Worm (Caenorhabditis elegans) whole organism, L2 larva: ENCODE results near the gene T16H12.2.

ENCODE experiments used
- C34F6.9 ChIP-seq: fragments of 150-350 bp; optimal IDR thresholded peaks from 2 replicates; lab custom pipeline; 2014; ENCODE audit warnings: missing biosample characterization, missing genetic modification characterization
- F13H6.1 ChIP-seq: sonication (generic microtip); optimal IDR thresholded peaks from 2 replicates; lab custom pipeline; 2016; ENCODE audit warnings: missing genetic modification characterization, missing compliant biosample characterization
- R02D3.7 ChIP-seq: fragments of 150-350 bp; optimal IDR thresholded peaks from 2 replicates; lab custom pipeline; 2014; ENCODE audit warnings: missing biosample characterization, missing genetic modification characterization
- Y55F3AM.14 ChIP-seq: fragments of 200-800 bp; sonication (Bioruptor generic); optimal IDR thresholded peaks from 2 replicates; lab custom pipeline; 2018; ENCODE audit warnings: mild to moderate bottlenecking, missing genetic modification characterization, missing compliant biosample characterization
- ZK546.5 ChIP-seq: sonication (generic microtip); optimal IDR thresholded peaks from 2 replicates; lab custom pipeline; 2017; ENCODE audit warnings: missing biosample characterization, missing genetic modification characterization
- alr-1 ChIP-seq: fragments of 150-350 bp; optimal IDR thresholded peaks from 2 replicates; lab custom pipeline; 2014; ENCODE audit warnings: missing biosample characterization, missing genetic modification characterization
- aly-2 ChIP-seq: fragments of 150-350 bp; optimal IDR thresholded peaks from 2 replicates; lab custom pipeline; 2014; ENCODE audit warnings: missing biosample characterization, missing genetic modification characterization
- ama-1 ChIP-seq: fragments of 150-350 bp; optimal IDR thresholded peaks from 2 replicates; lab custom pipeline; 2018; ENCODE audit warnings: inconsistent platforms
- blmp-1 ChIP-seq: sonication (generic microtip); optimal IDR thresholded peaks from 2 replicates; lab custom pipeline; 2017; ENCODE audit warnings: missing genetic modification characterization, mild to moderate bottlenecking, missing compliant biosample characterization, antibody characterized with exemption, moderate library complexity; ENCODE audit not compliant: insufficient read depth
- dmd-4 ChIP-seq: sonication (generic microtip); optimal IDR thresholded peaks from 2 replicates; lab custom pipeline; 2017; ENCODE audit warnings: missing biosample characterization, missing genetic modification characterization
- egl-27 ChIP-seq: sonication (generic microtip); optimal IDR thresholded peaks from 3 replicates; lab custom pipeline; 2017; ENCODE audit warnings: missing biosample characterization, missing genetic modification reagents, missing genetic modification characterization
- elt-1 ChIP-seq: fragments of 150-350 bp; optimal IDR thresholded peaks from 2 replicates; lab custom pipeline; 2014; ENCODE audit warnings: missing biosample characterization, missing genetic modification characterization
- fos-1 ChIP-seq: fragments of 150-350 bp; optimal IDR thresholded peaks from 2 replicates; lab custom pipeline; 2014; ENCODE audit warnings: missing biosample characterization, missing genetic modification characterization
- lin-11 ChIP-seq: fragments of 150-350 bp; sonication (generic microtip); optimal IDR thresholded peaks from 2 replicates; lab custom pipeline; 2014; ENCODE audit warnings: missing biosample characterization, missing genetic modification characterization, inconsistent platforms, mixed read lengths
- lin-13 ChIP-seq: fragments of 150-350 bp; optimal IDR thresholded peaks from 2 replicates; lab custom pipeline; 2014; ENCODE audit warnings: missing biosample characterization, missing genetic modification reagents, missing genetic modification characterization
- lin-39 ChIP-seq: fragments of 150-350 bp; optimal IDR thresholded peaks from 2 replicates; lab custom pipeline; 2014; ENCODE audit warnings: missing biosample characterization, missing genetic modification reagents, missing genetic modification characterization
- lsy-2 ChIP-seq, 2 experiments: fragments of 150-350 bp in 1 of 2; sonication (generic microtip) in 1 of 2; optimal IDR thresholded peaks; 2 replicates each; lab custom pipeline; 2014 to 2017; ENCODE audit warnings: missing biosample characterization in 2 of 2, missing genetic modification characterization in 2 of 2
- mab-5 ChIP-seq: fragments of 150-350 bp; optimal IDR thresholded peaks from 2 replicates; lab custom pipeline; 2014; ENCODE audit warnings: missing biosample characterization, missing genetic modification characterization
- mdl-1 ChIP-seq, 2 experiments: fragments of 150-350 bp in 1 of 2; sonication (generic microtip) in 1 of 2; optimal IDR thresholded peaks; 2 replicates each; lab custom pipeline; 2017; ENCODE audit warnings: missing biosample characterization in 2 of 2, missing genetic modification characterization in 2 of 2
- nhr-11 ChIP-seq: fragments of 150-350 bp; optimal IDR thresholded peaks from 2 replicates; lab custom pipeline; 2014; ENCODE audit warnings: missing biosample characterization, missing genetic modification characterization
- nhr-12 ChIP-seq: fragments of 150-350 bp; optimal IDR thresholded peaks from 2 replicates; lab custom pipeline; 2014; ENCODE audit warnings: missing biosample characterization, missing genetic modification characterization
- nhr-129 ChIP-seq: fragments of 150-350 bp; optimal IDR thresholded peaks from 2 replicates; lab custom pipeline; 2014; ENCODE audit warnings: missing biosample characterization, missing genetic modification characterization
- nhr-21 ChIP-seq: fragments of 150-350 bp; optimal IDR thresholded peaks from 2 replicates; lab custom pipeline; 2014; ENCODE audit warnings: missing biosample characterization, missing genetic modification characterization
- nhr-23 ChIP-seq: fragments of 150-350 bp; optimal IDR thresholded peaks from 2 replicates; lab custom pipeline; 2014; ENCODE audit warnings: missing biosample characterization, missing genetic modification reagents, missing genetic modification characterization
- nhr-237 ChIP-seq: fragments of 150-350 bp; optimal IDR thresholded peaks from 2 replicates; lab custom pipeline; 2014; ENCODE audit warnings: missing biosample characterization, missing genetic modification characterization
- nhr-25 ChIP-seq: fragments of 150-350 bp; sonication (generic microtip); optimal IDR thresholded peaks from 3 replicates; lab custom pipeline; 2014; ENCODE audit warnings: missing biosample characterization, missing genetic modification characterization
- nhr-6 ChIP-seq: fragments of 150-350 bp; optimal IDR thresholded peaks from 2 replicates; lab custom pipeline; 2014; ENCODE audit warnings: missing biosample characterization, missing genetic modification characterization
- nhr-77 ChIP-seq: fragments of 150-350 bp; optimal IDR thresholded peaks from 2 replicates; lab custom pipeline; 2014; ENCODE audit warnings: missing biosample characterization, missing genetic modification characterization
- skn-1 ChIP-seq: sonication (generic microtip); optimal IDR thresholded peaks from 2 replicates; lab custom pipeline; 2017; ENCODE audit warnings: missing biosample characterization, missing genetic modification characterization
- sma-9 ChIP-seq, 2 experiments: fragments of 150-350 bp in 1 of 2; sonication (generic microtip) in 1 of 2; optimal IDR thresholded peaks; 2 replicates each; lab custom pipeline; 2014 to 2016; ENCODE audit warnings: missing genetic modification characterization in 2 of 2, mild to moderate bottlenecking in 1 of 2, missing biosample characterization in 1 of 2, missing compliant biosample characterization in 1 of 2, missing genetic modification reagents in 1 of 2, moderate library complexity in 1 of 2
- unc-55 ChIP-seq: fragments of 150-350 bp; sonication (generic microtip); optimal IDR thresholded peaks from 3 replicates; lab custom pipeline; 2014; ENCODE audit warnings: missing biosample characterization, missing genetic modification reagents, missing genetic modification characterization
- unc-62 ChIP-seq: fragments of 150-350 bp; optimal IDR thresholded peaks from 2 replicates; lab custom pipeline; 2014; ENCODE audit warnings: missing biosample characterization, missing genetic modification reagents, missing genetic modification characterization
- ztf-1 ChIP-seq: fragments of 200-800 bp; sonication (Bioruptor generic); conservative IDR thresholded peaks from 2 replicates; pipeline ENCODE4 v1.3.6; 2022; ENCODE audit warnings: missing genetic modification characterization, missing compliant biosample characterization
- ztf-11 ChIP-seq: sonication (generic microtip); optimal IDR thresholded peaks from 2 replicates; lab custom pipeline; 2017; ENCODE audit warnings: missing biosample characterization, missing genetic modification characterization
- ztf-4 ChIP-seq: fragments of 150-350 bp; optimal IDR thresholded peaks from 2 replicates; lab custom pipeline; 2014; ENCODE audit warnings: missing biosample characterization, missing genetic modification characterization

Gene T16H12.2

DNA sequence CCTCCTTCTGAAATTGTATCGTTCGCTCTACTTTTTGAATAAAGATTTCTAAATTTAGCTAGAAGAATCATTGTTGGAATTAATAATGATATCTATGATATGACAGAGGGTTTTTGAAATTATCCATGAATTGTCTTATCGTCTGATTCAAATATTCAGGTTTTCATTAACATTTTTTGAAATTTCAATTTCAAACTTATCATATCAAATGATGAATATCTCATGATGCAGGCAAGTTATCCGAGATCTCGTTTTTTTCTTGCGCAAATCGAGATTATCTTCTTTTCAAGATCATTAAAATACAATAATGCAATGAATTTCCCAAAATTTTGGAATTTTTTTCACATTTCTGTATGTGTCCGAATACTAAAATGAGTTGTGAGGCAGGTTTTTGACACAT lies 11.9 kb downstream of the T16H12.2 start, which contains the start of gene spop-1:
Gene spop-1, minus strand, starts transcription at position 101 of the 400 bp plus-strand sequence.
- no peak for TF ChIP-seq lin-13
- no peak for TF ChIP-seq ZK546.5 (tag; lab: Kevin White, UChicago)
- TF ChIP-seq dmd-4 (tag; lab: Kevin White, UChicago), result no peak
- no peak for TF ChIP-seq nhr-6
- TF ChIP-seq lin-39, result no peak

DNA sequence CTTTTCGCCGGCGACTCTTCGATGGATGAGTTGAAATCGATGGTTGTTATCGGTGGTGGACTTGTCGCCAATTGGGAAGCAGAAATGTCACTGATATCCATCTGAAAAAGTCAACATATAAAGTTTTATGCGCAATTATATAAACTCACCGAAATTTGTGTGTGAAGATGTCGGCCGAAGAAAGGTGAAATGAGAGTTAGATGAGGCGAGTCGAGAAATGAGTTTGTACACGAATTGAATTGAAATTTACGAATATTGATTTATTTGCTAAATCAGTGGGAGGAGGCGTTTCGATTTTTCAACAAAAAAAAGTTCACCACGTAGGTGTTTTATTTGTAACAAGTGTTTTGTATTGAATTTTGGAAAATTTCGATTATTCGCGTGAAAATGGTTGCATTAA lies 15.3 kb downstream of the T16H12.2 start, which contains the start of gene kel-10:
Gene kel-10, minus strand, starts transcription at position 101 of the 400 bp plus-strand sequence.
- TF ChIP-seq mdl-1 (tag; optimal IDR thresholded peaks at IDR 0.05; lab: Kevin White, UChicago), result no peak
- no peak for TF ChIP-seq lsy-2 (tag; optimal IDR thresholded peaks at IDR 0.05; lab: Kevin White, UChicago)
- TF ChIP-seq ztf-1, result no peak

DNA sequence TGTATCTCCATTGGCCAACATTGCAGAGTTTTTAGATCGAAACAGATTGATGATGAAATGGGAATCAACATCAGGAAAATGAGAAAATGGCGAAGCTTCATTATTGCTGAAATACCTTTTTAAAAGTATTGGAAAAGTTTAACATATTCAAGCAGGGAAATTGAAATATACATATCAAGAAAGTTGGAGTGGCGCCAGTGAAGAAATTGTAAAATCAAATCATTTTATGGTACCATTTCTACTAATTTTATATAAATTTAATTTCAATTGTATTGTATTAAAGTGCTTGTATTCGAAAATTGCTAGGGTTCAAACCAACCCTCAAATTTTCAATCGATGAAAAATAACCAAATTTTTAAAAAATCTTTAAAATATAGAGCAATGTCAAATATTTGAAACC lies 20.3 kb downstream of the T16H12.2 start, which contains the start of gene srt-55:
Gene srt-55, minus strand, starts transcription at position 101 of the 400 bp plus-strand sequence.
- TF ChIP-seq skn-1 (tag; lab: Kevin White, UChicago), result no peak
- no peak for TF ChIP-seq mdl-1 (tag; optimal IDR thresholded peaks at IDR 0.05; lab: Kevin White, UChicago)
- TF ChIP-seq nhr-237 (tag; lab: Kevin White, UChicago), result no peak
- no peak for TF ChIP-seq nhr-77
- no peak for TF ChIP-seq egl-27 (tag; lab: Kevin White, UChicago)
- TF ChIP-seq ama-1 (lab: Kevin White, UChicago), result no peak
- no peak for TF ChIP-seq Y55F3AM.14 (GFP tag; lab: Kevin White, UChicago)
- no peak for TF ChIP-seq unc-55
- TF ChIP-seq ZK546.5 (tag; lab: Kevin White, UChicago), result no peak
- no peak for TF ChIP-seq ztf-11 (tag; lab: Kevin White, UChicago)
- no peak for TF ChIP-seq R02D3.7
- TF ChIP-seq lin-11 (tag; lab: Kevin White, UChicago), result no peak
- TF ChIP-seq, all 48 proteins: peak for 0

ce11 chrIII:10108995-10109394 lies 22.9 kb downstream of the T16H12.2 start, which contains the start of gene T16H12.9:
TSS of gene T16H12.9 (plus strand) at chrIII:10109295.
- TF ChIP-seq elt-1 (tag; lab: Kevin White, UChicago), result no peak

ce11 chrIII:10112958-10113357 lies 26.9 kb downstream of the T16H12.2 start, which contains the start of gene vps-29:
TSS of gene vps-29 (minus strand) at chrIII:10113058.
- TF ChIP-seq nhr-25 (tag; lab: Kevin White, UChicago) (no peak), alr-1 (no peak), unc-55 (no peak), aly-2 (tag; lab: Kevin White, UChicago) (no peak), ama-1 (lab: Kevin White, UChicago) (no peak), nhr-12 (no peak), blmp-1 (tag; lab: Kevin White, UChicago) (no peak), sma-9 (GFP tag; optimal IDR thresholded peaks at IDR 0.05; lab: Kevin White, UChicago) (no peak), sma-9 (tag; optimal IDR thresholded peaks at IDR 0.05; lab: Kevin White, UChicago) (no peak), nhr-21 (tag; lab: Kevin White, UChicago) (no peak), nhr-11 (tag; lab: Kevin White, UChicago) (no peak), unc-62 (GFP tag; lab: Kevin White, UChicago) (no peak), nhr-129 (tag; lab: Kevin White, UChicago) (no peak), mdl-1 (tag; optimal IDR thresholded peaks at IDR 0.05; lab: Kevin White, UChicago) (no peak), ztf-4 (no peak), F13H6.1 (tag; lab: Kevin White, UChicago) (no peak), nhr-23 (no peak), C34F6.9 (tag; lab: Kevin White, UChicago) (no peak), nhr-237 (tag; lab: Kevin White, UChicago) (no peak), mab-5 (no peak), fos-1 (tag; lab: Kevin White, UChicago) (no peak)
